Worm (Caenorhabditis elegans) whole organism, L2 larva: ENCODE measurements around the gene F44F4.9.

Experiments used
- C34F6.9 ChIP-seq: fragments of 150-350 bp; optimal IDR thresholded peaks from 2 replicates; lab custom pipeline; 2014; ENCODE audit warnings: missing biosample characterization, missing genetic modification characterization
- F13H6.1 ChIP-seq: sonication (generic microtip); optimal IDR thresholded peaks from 2 replicates; lab custom pipeline; 2016; ENCODE audit warnings: missing genetic modification characterization, missing compliant biosample characterization
- aly-2 ChIP-seq: fragments of 150-350 bp; optimal IDR thresholded peaks from 2 replicates; lab custom pipeline; 2014; ENCODE audit warnings: missing biosample characterization, missing genetic modification characterization
- blmp-1 ChIP-seq: sonication (generic microtip); optimal IDR thresholded peaks from 2 replicates; lab custom pipeline; 2017; ENCODE audit warnings: missing genetic modification characterization, mild to moderate bottlenecking, missing compliant biosample characterization, antibody characterized with exemption, moderate library complexity; ENCODE audit not compliant: insufficient read depth
- crh-2 ChIP-seq: sonication (generic microtip); optimal IDR thresholded peaks from 2 replicates; lab custom pipeline; 2017; ENCODE audit warnings: missing biosample characterization, missing genetic modification characterization
- egl-27 ChIP-seq: sonication (generic microtip); optimal IDR thresholded peaks from 3 replicates; lab custom pipeline; 2017; ENCODE audit warnings: missing biosample characterization, missing genetic modification reagents, missing genetic modification characterization
- elt-3 ChIP-seq: sonication (generic microtip); optimal IDR thresholded peaks from 2 replicates; lab custom pipeline; 2017; ENCODE audit warnings: missing biosample characterization, missing genetic modification characterization
- fos-1 ChIP-seq: fragments of 150-350 bp; optimal IDR thresholded peaks from 2 replicates; lab custom pipeline; 2014; ENCODE audit warnings: missing biosample characterization, missing genetic modification characterization
- gmeb-1 ChIP-seq: fragments of 150-350 bp; optimal IDR thresholded peaks from 2 replicates; lab custom pipeline; 2014; ENCODE audit warnings: missing biosample characterization, missing genetic modification characterization
- lin-11 ChIP-seq: fragments of 150-350 bp; sonication (generic microtip); optimal IDR thresholded peaks from 2 replicates; lab custom pipeline; 2014; ENCODE audit warnings: missing biosample characterization, missing genetic modification characterization, inconsistent platforms, mixed read lengths
- lin-39 ChIP-seq: fragments of 150-350 bp; optimal IDR thresholded peaks from 2 replicates; lab custom pipeline; 2014; ENCODE audit warnings: missing biosample characterization, missing genetic modification reagents, missing genetic modification characterization
- lsy-2 ChIP-seq, 2 experiments: fragments of 150-350 bp in 1 of 2; sonication (generic microtip) in 1 of 2; optimal IDR thresholded peaks; 2 replicates each; lab custom pipeline; 2014 to 2017; ENCODE audit warnings: missing biosample characterization in 2 of 2, missing genetic modification characterization in 2 of 2
- mab-5 ChIP-seq: fragments of 150-350 bp; optimal IDR thresholded peaks from 2 replicates; lab custom pipeline; 2014; ENCODE audit warnings: missing biosample characterization, missing genetic modification characterization
- nhr-11 ChIP-seq: fragments of 150-350 bp; optimal IDR thresholded peaks from 2 replicates; lab custom pipeline; 2014; ENCODE audit warnings: missing biosample characterization, missing genetic modification characterization
- nhr-12 ChIP-seq: fragments of 150-350 bp; optimal IDR thresholded peaks from 2 replicates; lab custom pipeline; 2014; ENCODE audit warnings: missing biosample characterization, missing genetic modification characterization
- nhr-129 ChIP-seq: fragments of 150-350 bp; optimal IDR thresholded peaks from 2 replicates; lab custom pipeline; 2014; ENCODE audit warnings: missing biosample characterization, missing genetic modification characterization
- nhr-23 ChIP-seq: fragments of 150-350 bp; optimal IDR thresholded peaks from 2 replicates; lab custom pipeline; 2014; ENCODE audit warnings: missing biosample characterization, missing genetic modification reagents, missing genetic modification characterization
- peb-1 ChIP-seq: fragments of 150-350 bp; optimal IDR thresholded peaks from 2 replicates; lab custom pipeline; 2014; ENCODE audit warnings: missing biosample characterization, missing genetic modification characterization
- sem-4 ChIP-seq: fragments of 150-350 bp; optimal IDR thresholded peaks from 2 replicates; lab custom pipeline; 2014; ENCODE audit warnings: missing biosample characterization, missing genetic modification reagents, missing genetic modification characterization
- sma-9 ChIP-seq, 2 experiments: fragments of 150-350 bp in 1 of 2; sonication (generic microtip) in 1 of 2; optimal IDR thresholded peaks; 2 replicates each; lab custom pipeline; 2014 to 2016; ENCODE audit warnings: missing genetic modification characterization in 2 of 2, mild to moderate bottlenecking in 1 of 2, missing biosample characterization in 1 of 2, missing compliant biosample characterization in 1 of 2, missing genetic modification reagents in 1 of 2, moderate library complexity in 1 of 2
- unc-55 ChIP-seq: fragments of 150-350 bp; sonication (generic microtip); optimal IDR thresholded peaks from 3 replicates; lab custom pipeline; 2014; ENCODE audit warnings: missing biosample characterization, missing genetic modification reagents, missing genetic modification characterization
- unc-62 ChIP-seq: fragments of 150-350 bp; optimal IDR thresholded peaks from 2 replicates; lab custom pipeline; 2014; ENCODE audit warnings: missing biosample characterization, missing genetic modification reagents, missing genetic modification characterization
- ztf-1 ChIP-seq: fragments of 200-800 bp; sonication (Bioruptor generic); conservative IDR thresholded peaks from 2 replicates; pipeline ENCODE4 v1.3.6; 2022; ENCODE audit warnings: missing genetic modification characterization, missing compliant biosample characterization

Gene F44F4.9

DNA sequence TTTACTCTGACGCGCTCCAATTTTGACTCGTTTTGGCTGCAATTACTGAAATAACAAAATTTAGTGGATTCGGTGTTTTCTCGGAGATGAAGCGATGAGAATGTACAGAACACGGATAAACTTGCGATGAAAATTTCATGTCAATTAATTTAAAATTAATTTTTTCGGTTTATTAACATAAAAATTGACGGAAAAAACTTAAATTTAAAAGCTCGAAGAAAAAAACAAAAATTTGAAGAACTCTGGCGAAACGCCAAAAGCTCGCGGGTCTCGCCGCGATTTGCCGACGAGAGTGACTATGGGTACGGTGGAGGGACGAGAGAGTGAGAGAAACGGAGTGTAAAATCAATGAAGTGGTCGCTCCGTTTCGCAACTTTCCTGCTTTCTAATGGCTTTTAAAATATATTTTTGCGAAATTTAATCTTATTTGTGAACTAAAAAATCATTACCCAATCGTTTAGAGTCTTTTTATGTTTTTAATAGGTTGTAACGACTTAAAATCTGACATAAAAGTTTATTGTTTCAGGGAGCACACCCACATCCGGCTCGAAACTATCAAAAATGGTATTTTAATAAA lies 46.9 kb downstream of the F44F4.9 start, which contains the start of the genes gmps-1 and cap-2 (continued):
- TF ChIP-seq lin-11 (tag; lab: Kevin White, UChicago) = peak; percentile 97
- TF ChIP-seq F13H6.1 = peak; percentile 97
- TF ChIP-seq peb-1 (tag; lab: Kevin White, UChicago) = no peak
- peak; percentile 94 for TF ChIP-seq gmeb-1 (tag; lab: Kevin White, UChicago)
- no peak for TF ChIP-seq nhr-23 (tag; lab: Kevin White, UChicago)
- peak; percentile 22 for TF ChIP-seq nhr-12 (tag; lab: Kevin White, UChicago)
- TF ChIP-seq ztf-1 (GFP tag; lab: Robert Waterston, UW) = no peak
- TF ChIP-seq elt-3 (tag; lab: Kevin White, UChicago) = no peak
- peak; percentile 97 for TF ChIP-seq mab-5 (tag; lab: Kevin White, UChicago)
- peak; percentile 95 for TF ChIP-seq egl-27 (tag; lab: Kevin White, UChicago)
- peak; percentile 87 for TF ChIP-seq unc-62 (GFP tag; lab: Kevin White, UChicago)
- TF ChIP-seq aly-2 (tag; lab: Kevin White, UChicago) = peak; percentile 6
- no peak for TF ChIP-seq nhr-11 (tag; lab: Kevin White, UChicago)

- TF ChIP-seq lsy-2 (tag; optimal IDR thresholded peaks at IDR 0.05; lab: Kevin White, UChicago) (peak in 1 of 2 experiments; percentile 73), F13H6.1 (peak; percentile 59), fos-1 (tag; lab: Kevin White, UChicago) (peak; percentile 54), crh-2 (tag; lab: Kevin White, UChicago) (peak; percentile 69), sem-4 (no peak), blmp-1 (tag; lab: Kevin White, UChicago) (no peak), gmeb-1 (tag; lab: Kevin White, UChicago) (peak; percentile 30), unc-55 (GFP tag; lab: Kevin White, UChicago) (peak; percentile 30), C34F6.9 (peak; percentile 42), sma-9 (GFP tag; optimal IDR thresholded peaks at IDR 0.05; lab: Kevin White, UChicago) (peak; percentile 29), sma-9 (tag; optimal IDR thresholded peaks at IDR 0.05; lab: Kevin White, UChicago) (no peak), nhr-129 (tag; lab: Kevin White, UChicago) (peak; percentile 42), lin-39 (tag; lab: Kevin White, UChicago) (no peak)
Observed at ce11 chrII:10867219-10867618, 48.4 kb downstream of the F44F4.9 start.
